Fruit fly (Drosophila melanogaster) whole organism, embryonic: ENCODE measurements around the gene ago.

Source experiments
- CG14050 ChIP-seq: fragments of 200-800 bp; sonication (Bioruptor generic); IDR thresholded peaks from 3 replicates; pipeline ENCODE4 v1.3.6; 2022; ENCODE audit warnings: missing biosample characterization, missing genetic modification characterization
- CG14965 ChIP-seq: fragments of 200-800 bp; sonication (Bioruptor generic); optimal IDR thresholded peaks from 2 replicates; lab custom pipeline; 2016; ENCODE audit warnings: missing biosample characterization, missing genetic modification characterization, borderline replicate concordance
- CG15011 ChIP-seq: fragments of 200-800 bp; sonication (Bioruptor generic); optimal IDR thresholded peaks from 3 replicates; lab custom pipeline; 2018; ENCODE audit warnings: missing biosample characterization, mild to moderate bottlenecking, missing genetic modification characterization
- CG15696 ChIP-seq: fragments of 200-800 bp; sonication (Bioruptor generic); optimal IDR thresholded peaks from 2 replicates; lab custom pipeline; 2019; ENCODE audit warnings: missing biosample characterization, mild to moderate bottlenecking, missing genetic modification characterization, moderate library complexity
- CG30431 ChIP-seq: fragments of 200-800 bp; sonication (Bioruptor generic); optimal IDR thresholded peaks from 2 replicates; lab custom pipeline; 2017; ENCODE audit warnings: missing biosample characterization, missing genetic modification characterization
- CG32532 ChIP-seq: fragments of 200-800 bp; sonication (Bioruptor generic); IDR thresholded peaks from 2 replicates; pipeline ENCODE4 v1.3.6; 2022; ENCODE audit warnings: missing biosample characterization, missing genetic modification characterization
- CG32772 ChIP-seq: fragments of 200-800 bp; sonication (Bioruptor generic); IDR thresholded peaks from 2 replicates; pipeline ENCODE4 v1.3.6; 2022; ENCODE audit warnings: missing biosample characterization, missing genetic modification characterization
- CG3281 ChIP-seq: fragments of 200-800 bp; sonication (Bioruptor generic); optimal IDR thresholded peaks from 3 replicates; lab custom pipeline; 2017; ENCODE audit warnings: missing biosample characterization, mild to moderate bottlenecking, missing genetic modification characterization
- CG42726 ChIP-seq: fragments of 200-800 bp; sonication (Bioruptor generic); IDR thresholded peaks from 2 replicates; pipeline ENCODE4 v1.3.6; 2022; ENCODE audit warnings: missing biosample characterization, missing genetic modification characterization; ENCODE audit not compliant: partially characterized antibody
- CG4282 ChIP-seq: fragments of 200-800 bp; sonication (Bioruptor generic); optimal IDR thresholded peaks from 2 replicates; lab custom pipeline; 2016; ENCODE audit warnings: missing biosample characterization, missing genetic modification characterization
- CG4360 ChIP-seq: fragments of 200-800 bp; sonication (Bioruptor generic); IDR thresholded peaks from 2 replicates; pipeline ENCODE4 v1.3.6; 2022; ENCODE audit warnings: missing biosample characterization, missing genetic modification characterization
- CG5953 ChIP-seq: fragments of 200-800 bp; sonication (Bioruptor generic); IDR thresholded peaks from 2 replicates; pipeline ENCODE4 v1.3.6; 2022; ENCODE audit warnings: missing biosample characterization, missing genetic modification characterization
- CG6654 ChIP-seq: fragments of 200-800 bp; sonication (Bioruptor generic); optimal IDR thresholded peaks from 2 replicates; lab custom pipeline; 2017; ENCODE audit warnings: missing biosample characterization, mild to moderate bottlenecking, missing genetic modification characterization
- CG6813 ChIP-seq: fragments of 200-800 bp; sonication (Bioruptor generic); optimal IDR thresholded peaks from 2 replicates; lab custom pipeline; 2017; ENCODE audit warnings: missing biosample characterization, missing genetic modification characterization, mild to moderate bottlenecking, moderate library complexity, missing genetic modification reagents
- CG7745 ChIP-seq: fragments of 200-800 bp; sonication (Bioruptor generic); optimal IDR thresholded peaks from 2 replicates; lab custom pipeline; 2018; ENCODE audit warnings: missing biosample characterization, mild to moderate bottlenecking, missing genetic modification characterization, moderate library complexity
- CG9817 ChIP-seq: fragments of 200-800 bp; sonication (Bioruptor generic); optimal IDR thresholded peaks from 2 replicates; lab custom pipeline; 2018; ENCODE audit warnings: missing biosample characterization, mild to moderate bottlenecking, missing genetic modification characterization, moderate library complexity
- CG9876 ChIP-seq: fragments of 200-800 bp; sonication (Bioruptor generic); optimal IDR thresholded peaks from 2 replicates; lab custom pipeline; 2016; ENCODE audit warnings: missing biosample characterization, missing genetic modification characterization
- CG9932 ChIP-seq: fragments of 200-800 bp; sonication (Bioruptor generic); IDR thresholded peaks from 2 replicates; pipeline ENCODE4 v1.3.6; 2022; ENCODE audit warnings: missing biosample characterization, missing genetic modification characterization
- CrebB ChIP-seq: fragments of 200-800 bp; sonication (Bioruptor generic); optimal IDR thresholded peaks from 3 replicates; lab custom pipeline; 2018; ENCODE audit warnings: missing biosample characterization, mild to moderate bottlenecking, missing genetic modification characterization
- D19A ChIP-seq: fragments of 200-800 bp; optimal IDR thresholded peaks from 3 replicates; lab custom pipeline; 2019; ENCODE audit warnings: missing biosample characterization, mild to moderate bottlenecking, missing genetic modification characterization, moderate library complexity
- Dbx ChIP-seq: fragments of 200-800 bp; sonication (Bioruptor generic); IDR thresholded peaks from 3 replicates; pipeline ENCODE4 v1.3.6; 2022; ENCODE audit warnings: missing biosample characterization, missing genetic modification characterization
- Dip2 ChIP-seq: fragments of 200-800 bp; sonication (Bioruptor generic); IDR thresholded peaks from 2 replicates; pipeline ENCODE4 v1.3.6; 2022; ENCODE audit warnings: missing biosample characterization, missing genetic modification characterization
- Dp ChIP-seq: fragments of 200-800 bp; sonication (Bioruptor generic); optimal IDR thresholded peaks from 2 replicates; lab custom pipeline; 2018; ENCODE audit warnings: missing biosample characterization, mild to moderate bottlenecking, missing genetic modification characterization, moderate library complexity
- Dref ChIP-seq: fragments of 200-800 bp; sonication (Bioruptor generic); IDR thresholded peaks from 2 replicates; pipeline ENCODE4 v1.3.6; 2022; ENCODE audit warnings: missing biosample characterization, missing genetic modification characterization
- Ets65A ChIP-seq: fragments of 200-800 bp; sonication (Bioruptor generic); peaks from one replicate; lab custom pipeline; 2016; ENCODE audit warnings: missing biosample characterization, missing genetic modification characterization
- Ets97D ChIP-seq: fragments of 200-800 bp; sonication (Bioruptor generic); optimal IDR thresholded peaks from 3 replicates; lab custom pipeline; 2016; ENCODE audit warnings: missing biosample characterization, missing genetic modification characterization
- Fer1 ChIP-seq: fragments of 200-800 bp; sonication (Bioruptor generic); optimal IDR thresholded peaks from 2 replicates; lab custom pipeline; 2017; ENCODE audit warnings: missing biosample characterization, mild to moderate bottlenecking, missing genetic modification characterization
- H2.0 ChIP-seq: fragments of 200-800 bp; sonication (Bioruptor generic); IDR thresholded peaks from 2 replicates; pipeline ENCODE4 v1.3.6; 2022; ENCODE audit warnings: missing biosample characterization, missing genetic modification characterization
- HHEX ChIP-seq: fragments of 200-800 bp; sonication (Bioruptor generic); optimal IDR thresholded peaks from 3 replicates; lab custom pipeline; 2017; ENCODE audit warnings: missing biosample characterization, mild to moderate bottlenecking, missing genetic modification characterization, missing genetic modification reagents
- HmgD ChIP-seq: fragments of 200-800 bp; sonication (Bioruptor generic); optimal IDR thresholded peaks from 3 replicates; lab custom pipeline; 2016; ENCODE audit warnings: missing biosample characterization, missing genetic modification characterization
- Hmx ChIP-seq: fragments of 200-800 bp; sonication (Bioruptor generic); optimal IDR thresholded peaks from 2 replicates; lab custom pipeline; 2016; ENCODE audit warnings: missing biosample characterization, missing genetic modification characterization
- Hr3 ChIP-seq: fragments of 200-800 bp; sonication (Bioruptor generic); optimal IDR thresholded peaks from 3 replicates; lab custom pipeline; 2016; ENCODE audit warnings: missing biosample characterization, missing genetic modification characterization
- MESR4 ChIP-seq: fragments of 200-800 bp; sonication (Bioruptor generic); optimal IDR thresholded peaks from 2 replicates; lab custom pipeline; 2018; ENCODE audit warnings: missing biosample characterization, mild to moderate bottlenecking, missing genetic modification characterization, moderate library complexity
- Pdp1 ChIP-seq, 2 experiments: fragments of 200-800 bp; sonication (Bioruptor generic); optimal IDR thresholded peaks; 3 replicates each; lab custom pipeline; 2016; ENCODE audit warnings: missing biosample characterization in 2 of 2, missing genetic modification characterization in 2 of 2, mild to moderate bottlenecking in 1 of 2, moderate library complexity in 1 of 2
- Sox100B ChIP-seq: fragments of 200-800 bp; sonication (Bioruptor generic); optimal IDR thresholded peaks from 3 replicates; lab custom pipeline; 2018; ENCODE audit warnings: missing biosample characterization, mild to moderate bottlenecking, missing genetic modification characterization
- TFAM ChIP-seq: fragments of 200-800 bp; sonication (Bioruptor generic); optimal IDR thresholded peaks from 2 replicates; lab custom pipeline; 2017; ENCODE audit warnings: missing biosample characterization, missing genetic modification characterization, inconsistent platforms
- ara ChIP-seq: fragments of 200-800 bp; sonication (Bioruptor generic); IDR thresholded peaks from 2 replicates; pipeline ENCODE4 v1.3.6; 2022; ENCODE audit warnings: missing biosample characterization, missing genetic modification characterization
- ash1 ChIP-seq: fragments of 200-800 bp; sonication (Bioruptor generic); optimal IDR thresholded peaks from 2 replicates; lab custom pipeline; 2018; ENCODE audit warnings: missing biosample characterization, mild to moderate bottlenecking, missing genetic modification characterization
- bowl ChIP-seq: fragments of 200-800 bp; sonication (Bioruptor generic); IDR thresholded peaks from 2 replicates; pipeline ENCODE4 v1.3.6; 2022; ENCODE audit warnings: missing biosample characterization, missing genetic modification characterization
- chinmo ChIP-seq: fragments of 200-800 bp; sonication (Bioruptor generic); IDR thresholded peaks from 4 replicates; pipeline ENCODE4 v1.3.6; 2022; ENCODE audit warnings: missing biosample characterization, missing genetic modification characterization; ENCODE audit not compliant: partially characterized antibody
- dysf ChIP-seq: fragments of 200-800 bp; sonication (Bioruptor generic); IDR thresholded peaks from 3 replicates; pipeline ENCODE4 v1.3.6; 2022; ENCODE audit warnings: missing biosample characterization, missing genetic modification characterization
- h ChIP-seq: fragments of >200 bp; optimal IDR thresholded peaks from 2 replicates; lab custom pipeline; 2017
- ind ChIP-seq: fragments of 200-800 bp; sonication (Bioruptor generic); optimal IDR thresholded peaks from 3 replicates; lab custom pipeline; 2016; ENCODE audit warnings: missing biosample characterization, missing genetic modification characterization
- lab ChIP-seq: fragments of 200-800 bp; sonication (Bioruptor generic); optimal IDR thresholded peaks from 3 replicates; lab custom pipeline; 2017; ENCODE audit warnings: missing biosample characterization, missing genetic modification characterization, mild to moderate bottlenecking, moderate library complexity, missing genetic modification reagents
- lbe ChIP-seq: fragments of 200-800 bp; sonication (Bioruptor generic); optimal IDR thresholded peaks from 2 replicates; lab custom pipeline; 2016; ENCODE audit warnings: missing biosample characterization, mild to moderate bottlenecking, missing genetic modification characterization
- pzg ChIP-seq: fragments of 200-800 bp; sonication (Bioruptor generic); optimal IDR thresholded peaks from 3 replicates; lab custom pipeline; 2018; ENCODE audit warnings: missing biosample characterization, mild to moderate bottlenecking, missing genetic modification characterization, moderate library complexity
- ro ChIP-seq: fragments of 200-800 bp; sonication (Bioruptor generic); IDR thresholded peaks from 2 replicates; pipeline ENCODE4 v1.3.6; 2022; ENCODE audit warnings: missing biosample characterization, missing genetic modification characterization
- salm ChIP-seq: fragments of 200-800 bp; sonication (Bioruptor generic); optimal IDR thresholded peaks from 2 replicates; lab custom pipeline; 2018; ENCODE audit warnings: missing biosample characterization, mild to moderate bottlenecking, missing genetic modification characterization
- so ChIP-seq: fragments of 200-800 bp; sonication (Bioruptor generic); IDR thresholded peaks from 3 replicates; pipeline ENCODE4 v1.3.6; 2022; ENCODE audit warnings: missing biosample characterization, missing genetic modification characterization
- stwl ChIP-seq: fragments of 200-800 bp; sonication (Bioruptor generic); optimal IDR thresholded peaks from 3 replicates; lab custom pipeline; 2018; ENCODE audit warnings: missing biosample characterization, mild to moderate bottlenecking, missing genetic modification characterization, moderate library complexity
- tll ChIP-seq, 2 experiments: fragments of 200-800 bp in 1 of 2; fragments of >200 bp in 1 of 2; sonication (Bioruptor generic) in 1 of 2; optimal IDR thresholded peaks; 2 replicates each; lab custom pipeline; 2017 to 2019; ENCODE audit warnings: missing biosample characterization in 2 of 2, missing genetic modification characterization in 2 of 2, mild to moderate bottlenecking in 1 of 2, moderate library complexity in 1 of 2
- trh ChIP-seq: fragments of 200-800 bp; sonication (Bioruptor generic); optimal IDR thresholded peaks from 2 replicates; lab custom pipeline; 2016; ENCODE audit warnings: missing biosample characterization, missing genetic modification characterization

The ago gene

DNA sequence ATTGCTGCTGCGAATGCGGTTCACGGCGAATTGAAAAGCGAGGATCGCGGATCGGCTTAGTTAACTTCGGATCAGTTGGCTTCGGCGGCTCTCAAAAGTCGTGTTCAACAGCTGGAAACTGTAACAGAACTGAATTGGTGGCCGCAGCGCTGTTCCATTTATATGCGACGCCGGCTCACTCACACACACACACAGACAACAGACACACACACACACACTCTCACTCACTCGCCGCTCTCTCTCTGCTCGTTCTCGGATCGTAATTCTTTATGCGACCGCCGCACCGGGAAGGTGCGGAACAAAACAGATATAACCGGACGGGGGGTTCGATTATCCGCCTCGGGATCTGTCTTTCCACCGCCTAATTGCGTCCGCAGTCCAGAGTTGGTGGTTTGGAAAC is 26.9 kb downstream of the ago start, which contains the start of gene CG46460 (continued):
- TF ChIP-seq Dbx (GFP tag; lab: Robert Waterston, UW) (no peak), CG32772 (GFP tag; lab: Robert Waterston, UW) (no peak), lbe (GFP tag; lab: Kevin White, UChicago) (no peak), Dref (GFP tag; lab: Robert Waterston, UW) (no peak), Sox100B (GFP tag; lab: Kevin White, UChicago) (no peak), CG9932 (no peak), tll (GFP tag; optimal IDR thresholded peaks at IDR 0.05; lab: Kevin White, UChicago) (no peak), CG14050 (GFP tag; lab: Robert Waterston, UW) (no peak), Ets65A (peak; percentile 74), CG4360 (peak; percentile 39; the same call in 1 of the 2 replicates), Fer1 (GFP tag; lab: Kevin White, UChicago) (no peak), chinmo (GFP tag; lab: Robert Waterston, UW) (peak; percentile 84; the same call in 3 of the 4 replicates), CG32532 (GFP tag; lab: Robert Waterston, UW) (no peak), D19A (no peak), Hr3 (no peak), pzg (no peak), ara (GFP tag; lab: Robert Waterston, UW) (no peak), CrebB (tag; lab: Kevin White, UChicago) (no peak), ind (GFP tag; lab: Kevin White, UChicago) (no peak), CG9876 (GFP tag; lab: Kevin White, UChicago) (no peak), so (GFP tag; lab: Robert Waterston, UW) (peak; percentile 67; the same call in 2 of the 3 replicates), Pdp1 (GFP tag; optimal IDR thresholded peaks at IDR 0.05; lab: Kevin White, UChicago) (no peak), stwl (no peak), CG6813 (peak; percentile 19), CG42726 (GFP tag; lab: Robert Waterston, UW) (no peak), ro (GFP tag; lab: Robert Waterston, UW) (no peak), Hmx (GFP tag; lab: Kevin White, UChicago) (no peak), bowl (no peak), h (lab: Kevin White, UChicago) (no peak), HHEX (GFP tag; lab: Kevin White, UChicago) (no peak), CG4282 (GFP tag; lab: Kevin White, UChicago) (no peak), Dp (GFP tag; lab: Kevin White, UChicago) (no peak), H2.0 (GFP tag; lab: Robert Waterston, UW) (no peak), CG6654 (GFP tag; lab: Kevin White, UChicago) (no peak), dysf (GFP tag; lab: Robert Waterston, UW) (no peak), CG7745 (tag; lab: Kevin White, UChicago) (no peak), salm (tag; lab: Kevin White, UChicago) (no peak), CG3281 (GFP tag; lab: Kevin White, UChicago) (no peak), lab (GFP tag; lab: Kevin White, UChicago) (peak; percentile 19), CG14965 (GFP tag; lab: Kevin White, UChicago) (no peak), TFAM (no peak), ash1 (GFP tag; lab: Kevin White, UChicago) (no peak), trh (GFP tag; lab: Kevin White, UChicago) (no peak), CG9817 (tag; lab: Kevin White, UChicago) (no peak), HmgD (no peak), CG15696 (no peak), MESR4 (no peak), Dip2 (GFP tag; lab: Robert Waterston, UW) (no peak), CG15011 (GFP tag; lab: Kevin White, UChicago) (no peak), CG5953 (GFP tag; lab: Robert Waterston, UW) (no peak), Ets97D (no peak), CG30431 (GFP tag; lab: Kevin White, UChicago) (no peak)
